Worm (Caenorhabditis elegans): ENCODE measurements around the gene R09A8.1.

R09A8.1 gene

DNA sequence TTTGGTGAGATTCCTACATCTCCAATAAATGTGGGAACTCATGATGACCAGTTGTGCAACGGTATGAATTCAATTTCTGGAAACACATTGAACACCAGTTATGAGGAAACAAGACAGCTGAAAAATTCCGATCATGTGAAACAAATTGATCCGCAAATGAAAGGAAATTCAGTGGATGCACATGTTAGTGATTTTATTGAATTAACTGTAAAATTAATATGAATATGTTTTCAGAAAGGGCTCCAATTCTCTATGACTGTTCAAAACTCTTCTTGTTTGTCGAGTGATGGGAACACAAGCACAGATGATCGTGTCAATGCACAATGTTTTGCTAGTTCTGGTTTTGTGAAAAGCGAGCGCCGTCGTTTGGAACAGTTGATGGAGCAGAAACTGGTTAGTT, 6.8 kb downstream of the R09A8.1 start:
- TF ChIP-seq nhr-23 (tag; optimal IDR thresholded peaks at IDR 0.05): no peak
- no peak for TF ChIP-seq lin-15B (tag; optimal IDR thresholded peaks at IDR 0.05)
- no peak for TF ChIP-seq ceh-9 (tag; optimal IDR thresholded peaks at IDR 0.05)
- no peak for TF ChIP-seq ztf-11 (tag; optimal IDR thresholded peaks at IDR 0.05)
- TF ChIP-seq eor-1 (tag; optimal IDR thresholded peaks at IDR 0.05): no peak

DNA sequence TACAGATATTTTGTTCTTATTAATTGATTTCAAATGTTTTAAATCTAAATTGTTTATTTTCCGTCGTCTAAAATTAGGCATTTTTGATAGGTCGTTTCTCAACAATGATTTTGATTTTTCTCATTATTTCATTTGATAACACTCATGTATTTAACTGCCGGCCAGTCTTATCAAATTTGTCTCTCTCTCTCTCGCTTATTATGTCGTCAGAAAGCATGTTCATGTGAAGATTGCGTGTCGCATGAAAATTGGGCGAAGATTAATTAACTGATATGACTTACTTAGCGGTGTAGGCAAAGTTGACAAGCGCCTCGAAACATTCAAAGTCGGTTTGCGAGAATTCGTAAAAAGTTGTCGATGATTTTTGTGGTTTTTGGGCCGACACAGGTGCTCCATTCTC, 14.2 kb downstream of the R09A8.1 start:
- TF ChIP-seq pha-4 (tag; optimal IDR thresholded peaks at IDR 0.05) (peak; percentile 63), nhr-25 (tag; optimal IDR thresholded peaks at IDR 0.05) (peak; percentile 11), fkh-2 (tag; optimal IDR thresholded peaks at IDR 0.05) (no peak), elt-3 (tag; optimal IDR thresholded peaks at IDR 0.05) (peak in 2 of 3 experiments; percentile 29 to 48), pqm-1 (tag; optimal IDR thresholded peaks at IDR 0.05) (peak; percentile 93), elt-2 (tag; optimal IDR thresholded peaks at IDR 0.05) (peak; percentile 93), nhr-23 (tag; optimal IDR thresholded peaks at IDR 0.05) (peak; percentile 58), snpc-4 (tag; optimal IDR thresholded peaks at IDR 0.05) (no peak)

DNA sequence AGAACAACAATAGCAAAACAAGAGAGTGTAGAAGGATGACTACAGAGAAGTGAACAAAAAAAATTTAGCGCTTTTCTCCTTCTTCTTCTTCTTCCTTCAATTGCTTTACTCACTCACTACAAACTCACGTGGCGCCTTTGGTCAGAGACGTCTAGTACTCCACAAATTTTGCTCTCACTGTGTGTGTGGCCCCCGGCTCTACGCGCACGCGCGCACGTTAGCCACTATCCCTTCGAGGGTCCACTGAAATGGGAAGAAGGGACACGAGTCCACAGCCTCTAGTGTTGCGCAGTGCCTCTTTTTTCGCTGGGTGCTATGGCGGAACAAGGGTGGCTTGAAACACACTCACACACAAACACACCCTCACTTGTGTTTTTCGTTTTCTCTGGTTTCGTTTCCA, 15.7 kb downstream of the R09A8.1 start:
- TF ChIP-seq fkh-10 (GFP tag; optimal IDR thresholded peaks at IDR 0.05) (peak; percentile 18), snpc-4 (tag; optimal IDR thresholded peaks at IDR 0.05) (no peak), lin-39 (tag; optimal IDR thresholded peaks at IDR 0.05) (peak; percentile 86), aly-2 (tag; optimal IDR thresholded peaks at IDR 0.05) (no peak), hmg-11 (tag; optimal IDR thresholded peaks at IDR 0.05) (peak; percentile 2), nhr-23 (tag; optimal IDR thresholded peaks at IDR 0.05) (no peak), ztf-4 (tag; optimal IDR thresholded peaks at IDR 0.05) (no peak), eor-1 (tag; optimal IDR thresholded peaks at IDR 0.05) (no peak), nhr-76 (tag; optimal IDR thresholded peaks at IDR 0.05) (no peak), zag-1 (tag; optimal IDR thresholded peaks at IDR 0.05) (no peak), unc-62 (GFP tag; optimal IDR thresholded peaks at IDR 0.05) (no peak), sea-2 (GFP tag; optimal IDR thresholded peaks at IDR 0.05) (no peak), pqm-1 (tag; optimal IDR thresholded peaks at IDR 0.05) (no peak), nhr-77 (tag; optimal IDR thresholded peaks at IDR 0.05) (no peak), fos-1 (tag; optimal IDR thresholded peaks at IDR 0.05) (no peak), skn-1 (tag; optimal IDR thresholded peaks at IDR 0.05) (no peak), mdl-1 (tag; optimal IDR thresholded peaks at IDR 0.05) (peak; percentile 59), nfya-1 (tag; optimal IDR thresholded peaks at IDR 0.05; ENCODE audit: insufficient read depth) (peak; percentile 40), ceh-9 (tag; optimal IDR thresholded peaks at IDR 0.05) (no peak), egl-27 (tag; optimal IDR thresholded peaks at IDR 0.05) (no peak), nhr-237 (tag; optimal IDR thresholded peaks at IDR 0.05) (no peak), ZK546.5 (tag; optimal IDR thresholded peaks at IDR 0.05) (no peak)

DNA sequence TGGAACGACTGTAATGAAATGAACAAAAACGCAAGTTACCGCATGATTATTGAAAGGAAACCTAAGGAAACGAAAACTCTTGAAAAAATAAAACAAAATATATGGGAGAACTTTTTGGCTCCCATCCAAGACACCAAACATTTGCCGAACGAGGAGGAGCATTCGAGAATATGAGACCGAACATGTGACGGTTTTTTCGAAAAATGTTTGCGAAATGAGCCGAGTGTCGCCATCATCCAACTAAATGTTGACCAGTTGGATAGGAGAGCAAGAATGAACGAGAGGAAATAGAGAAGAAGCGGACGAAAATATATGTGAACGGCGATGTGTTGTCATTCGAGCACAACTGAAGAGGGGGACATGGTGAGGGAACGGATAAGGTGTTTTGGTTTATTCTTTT, 16.5 kb downstream of the R09A8.1 start:
- TF ChIP-seq hmg-11 (tag; optimal IDR thresholded peaks at IDR 0.05) (no peak), pha-4 (tag; optimal IDR thresholded peaks at IDR 0.05) (peak; percentile 93), fkh-10 (GFP tag; optimal IDR thresholded peaks at IDR 0.05) (no peak), fkh-2 (tag; optimal IDR thresholded peaks at IDR 0.05) (no peak), R02D3.7 (tag; optimal IDR thresholded peaks at IDR 0.05) (no peak), ceh-82 (tag; optimal IDR thresholded peaks at IDR 0.05) (no peak), lin-15B (tag; optimal IDR thresholded peaks at IDR 0.05) (no peak), mdl-1 (tag; optimal IDR thresholded peaks at IDR 0.05) (no peak)

DNA sequence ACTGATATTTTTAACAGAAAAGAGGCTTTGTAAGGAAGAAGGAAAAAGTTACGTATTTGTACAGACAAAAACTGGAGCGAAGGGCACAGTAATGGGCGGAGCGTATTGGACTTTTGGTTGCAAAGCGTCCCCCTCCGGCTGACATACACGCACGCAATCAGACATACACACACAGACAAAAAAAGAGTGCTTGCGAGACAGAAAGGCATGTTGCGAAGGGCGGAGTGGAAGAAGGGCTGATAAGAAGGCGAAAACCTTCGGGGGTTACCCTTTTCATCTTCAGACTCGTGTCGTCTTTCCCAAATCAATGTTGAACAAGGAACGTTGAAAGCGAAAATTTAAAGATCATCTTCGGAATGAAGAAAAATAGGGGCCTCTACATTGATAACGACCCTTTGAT, 17.0 kb downstream of the R09A8.1 start:
- TF ChIP-seq nhr-25 (tag; optimal IDR thresholded peaks at IDR 0.05) (peak; percentile 62), nhr-11 (tag; optimal IDR thresholded peaks at IDR 0.05) (no peak), mdl-1 (tag; optimal IDR thresholded peaks at IDR 0.05) (peak; percentile 71), nhr-12 (tag; optimal IDR thresholded peaks at IDR 0.05) (no peak), elt-3 (tag; optimal IDR thresholded peaks at IDR 0.05) (peak; percentile 34 to 49 (median 36)), nhr-23 (tag; optimal IDR thresholded peaks at IDR 0.05) (peak; percentile 74), egl-5 (tag; optimal IDR thresholded peaks at IDR 0.05) (no peak), tbx-2 (tag; optimal IDR thresholded peaks at IDR 0.05) (no peak), zag-1 (tag; optimal IDR thresholded peaks at IDR 0.05) (no peak), elt-2 (tag; optimal IDR thresholded peaks at IDR 0.05) (peak; percentile 92), nhr-237 (tag; optimal IDR thresholded peaks at IDR 0.05) (no peak), ztf-4 (tag; optimal IDR thresholded peaks at IDR 0.05) (no peak), pqm-1 (tag; optimal IDR thresholded peaks at IDR 0.05) (peak; percentile 83), ceh-28 (tag; optimal IDR thresholded peaks at IDR 0.05) (peak; percentile 49), lin-39 (tag; optimal IDR thresholded peaks at IDR 0.05) (peak; percentile 17), nfya-1 (tag; optimal IDR thresholded peaks at IDR 0.05; ENCODE audit: insufficient read depth) (peak; percentile 42), snpc-4 (tag; optimal IDR thresholded peaks at IDR 0.05) (no peak), pha-4 (tag; optimal IDR thresholded peaks at IDR 0.05) (peak; percentile 19), daf-12 (tag; optimal IDR thresholded peaks at IDR 0.05) (no peak), ama-1 (optimal IDR thresholded peaks at IDR 0.05) (no peak), lsy-12 (tag; optimal IDR thresholded peaks at IDR 0.05) (peak; percentile 64), nhr-43 (tag; optimal IDR thresholded peaks at IDR 0.05; ENCODE audit: poor library complexity, severe bottlenecking) (peak; percentile 54), jun-1 (tag; optimal IDR thresholded peaks at IDR 0.05) (peak; percentile 80), nhr-67 (tag; optimal IDR thresholded peaks at IDR 0.05) (no peak), skn-1 (tag; optimal IDR thresholded peaks at IDR 0.05) (no peak)
